Worm (Caenorhabditis elegans) whole organism, L3 larva: ENCODE data around the gene tbx-37.

Experiments
- R02D3.7 ChIP-seq: fragments of 150-350 bp; optimal IDR thresholded peaks from 2 replicates; lab custom pipeline; 2014; ENCODE audit warnings: missing biosample characterization, missing genetic modification characterization
- ama-1 ChIP-seq: fragments of 150-350 bp; optimal IDR thresholded peaks from 2 replicates; lab custom pipeline; 2018
- lin-39 ChIP-seq: fragments of 150-350 bp; optimal IDR thresholded peaks from 2 replicates; lab custom pipeline; 2018; ENCODE audit warnings: missing biosample characterization, missing genetic modification reagents, missing genetic modification characterization
- nhr-12 ChIP-seq: fragments of 150-350 bp; optimal IDR thresholded peaks from 2 replicates; lab custom pipeline; 2014; ENCODE audit warnings: missing biosample characterization, missing genetic modification characterization
- nhr-28 ChIP-seq: fragments of 150-350 bp; optimal IDR thresholded peaks from 2 replicates; lab custom pipeline; 2014; ENCODE audit warnings: missing biosample characterization, missing genetic modification characterization
- nhr-43 ChIP-seq: sonication (generic microtip); optimal IDR thresholded peaks from 2 replicates; lab custom pipeline; 2016; ENCODE audit warnings: mild to moderate bottlenecking, missing genetic modification characterization, missing compliant biosample characterization; ENCODE audit not compliant: poor library complexity, severe bottlenecking
- nhr-76 ChIP-seq: fragments of 150-350 bp; sonication (generic microtip); optimal IDR thresholded peaks from 5 replicates; lab custom pipeline; 2014; ENCODE audit warnings: missing biosample characterization, missing genetic modification characterization
- snpc-4 ChIP-seq: fragments of 150-350 bp; optimal IDR thresholded peaks from 2 replicates; lab custom pipeline; 2014; ENCODE audit warnings: missing biosample characterization, missing genetic modification characterization
- tbx-2 ChIP-seq: sonication (generic microtip); optimal IDR thresholded peaks from 2 replicates; lab custom pipeline; 2016; ENCODE audit warnings: mild to moderate bottlenecking, missing genetic modification characterization, missing compliant biosample characterization
- unc-39 ChIP-seq: sonication (generic microtip); optimal IDR thresholded peaks from 4 replicates; lab custom pipeline; 2017; ENCODE audit warnings: missing biosample characterization, missing genetic modification characterization
- unc-62 ChIP-seq: fragments of 150-350 bp; sonication (generic microtip); optimal IDR thresholded peaks from 4 replicates; lab custom pipeline; 2014; ENCODE audit warnings: missing biosample characterization, missing genetic modification reagents, missing genetic modification characterization

ce11 chrIII:11206875-11207274, 20.1 kb downstream of the tbx-37 start:
- TF ChIP-seq ama-1 (lab: Kevin White, UChicago) = no peak
- no peak for TF ChIP-seq nhr-76 (tag; lab: Kevin White, UChicago)
- TF ChIP-seq R02D3.7 (tag; lab: Kevin White, UChicago) = no peak
- no peak for TF ChIP-seq nhr-12 (tag; lab: Kevin White, UChicago)
- TF ChIP-seq unc-39 = no peak
- no peak for TF ChIP-seq tbx-2 (tag; lab: Kevin White, UChicago)
- TF ChIP-seq snpc-4 (tag; lab: Kevin White, UChicago) = no peak
- TF ChIP-seq lin-39 (tag; lab: Kevin White, UChicago) = peak; percentile 14
- TF ChIP-seq nhr-43 (tag; lab: Kevin White, UChicago) = no peak
- TF ChIP-seq unc-62 (GFP tag; lab: Kevin White, UChicago) = no peak
- no peak for TF ChIP-seq nhr-28 (tag; lab: Kevin White, UChicago)
